Worm (Caenorhabditis elegans): Measurements from ENCODE around the gene K09F6.9.

Gene K09F6.9

DNA sequence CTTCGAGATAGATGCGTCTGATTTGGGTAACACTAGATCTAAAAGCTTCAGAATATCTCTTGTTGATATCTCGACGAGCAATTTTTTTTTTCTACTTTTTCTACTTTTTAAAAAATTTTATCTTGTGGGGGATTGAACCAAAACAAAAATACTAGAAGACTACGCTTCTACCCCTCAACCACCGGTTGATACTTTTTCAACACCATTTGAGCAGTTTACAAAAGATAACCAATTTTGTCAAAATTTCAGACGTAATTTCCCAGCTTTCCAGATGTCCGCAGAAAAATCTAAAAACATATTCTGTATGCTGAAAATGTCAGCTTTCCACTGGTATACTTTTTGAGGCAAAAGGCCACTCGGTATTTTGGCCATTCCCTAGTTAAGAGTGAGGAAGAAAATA is 22.1 kb upstream of the K09F6.9 start (continued):
- no peak for TF ChIP-seq akir-1 (GFP tag; optimal IDR thresholded peaks at IDR 0.05)
- TF ChIP-seq B0261.1 (tag; optimal IDR thresholded peaks at IDR 0.05) = peak; percentile 54
- no peak for TF ChIP-seq die-1 (tag; optimal IDR thresholded peaks at IDR 0.05)
- no peak for TF ChIP-seq Y56A3A.18 (GFP tag; IDR thresholded peaks at IDR 0.05)
- TF ChIP-seq hlh-12 (tag; optimal IDR thresholded peaks at IDR 0.05) = no peak
- peak; percentile 86 for TF ChIP-seq tbp1 (GFP tag; optimal IDR thresholded peaks at IDR 0.05)

DNA sequence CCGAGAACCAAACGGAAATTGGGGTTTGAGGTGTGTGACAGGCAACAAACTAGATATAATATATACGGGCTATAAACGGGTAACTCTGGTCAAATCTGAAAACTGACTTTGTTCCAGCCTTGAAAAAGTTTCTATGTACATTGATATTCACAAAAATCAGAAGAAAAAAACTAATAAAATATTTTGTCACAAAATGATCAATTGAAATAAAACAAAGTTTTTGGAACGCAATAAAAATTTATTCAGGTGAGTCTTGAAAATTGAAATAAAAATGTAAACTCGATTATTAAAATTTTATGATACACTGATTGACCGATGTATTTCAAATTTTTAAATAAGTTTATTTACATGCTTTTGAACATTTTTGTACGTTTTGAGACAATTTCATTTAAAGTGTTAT is 19.8 kb upstream of the K09F6.9 start, which contains the start of gene B0281.6:
Gene B0281.6, minus strand, starts transcription at position 101 of the 400 bp plus-strand sequence.
- no peak for TF ChIP-seq pha-4 (tag; optimal IDR thresholded peaks at IDR 0.05)

DNA sequence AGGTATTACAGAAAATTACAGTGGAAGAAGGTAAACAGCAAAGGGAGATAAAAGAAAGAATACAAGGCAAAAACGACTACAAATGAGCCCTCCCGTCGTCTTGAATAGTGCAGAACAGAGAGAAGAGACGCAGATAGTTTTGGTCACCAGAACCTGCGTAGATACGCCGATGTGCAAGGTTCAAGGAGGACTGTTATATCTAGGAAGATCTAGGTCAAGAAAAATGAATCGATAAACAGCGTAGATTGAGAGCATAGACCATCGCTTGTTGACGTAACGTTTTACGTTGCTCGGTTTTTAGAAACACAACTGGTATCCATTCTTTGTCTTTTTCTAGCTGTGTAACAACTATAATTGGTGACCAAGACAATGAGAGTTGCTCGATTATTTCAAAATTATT is 18.4 kb upstream of the K09F6.9 start, which contains the start of gene B0281.5:
Gene B0281.5, minus strand, starts transcription at position 101 of the 400 bp plus-strand sequence.
- TF ChIP-seq B0019.2 (GFP tag; conservative IDR thresholded peaks at IDR 0.05) (no peak), him-1 (tag; optimal IDR thresholded peaks at IDR 0.05) (no peak)

DNA sequence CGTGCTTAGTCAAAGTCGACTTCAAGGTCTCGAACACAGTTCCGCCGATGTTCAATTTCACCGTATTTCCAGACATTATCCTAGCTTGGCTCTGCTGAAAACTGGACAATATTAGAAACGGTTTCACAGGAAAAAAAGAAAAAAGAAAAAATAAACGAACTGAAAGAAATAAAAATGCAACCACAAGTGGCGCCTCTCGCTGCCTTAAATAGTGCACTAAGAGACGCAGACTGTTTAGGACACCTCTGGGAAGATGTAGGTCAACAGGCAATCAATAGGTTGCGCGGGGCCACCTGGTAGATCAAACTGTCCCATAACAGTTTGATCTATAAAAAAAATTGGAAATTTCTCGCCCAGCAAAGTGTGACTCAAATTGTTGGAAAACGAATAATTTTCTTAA is 16.2 kb upstream of the K09F6.9 start, which contains the start of gene B0281.4:
Gene B0281.4, minus strand, starts transcription at position 101 of the 400 bp plus-strand sequence.
- TF ChIP-seq hsf-1 (GFP tag; IDR thresholded peaks at IDR 0.05) (no peak), ZK185.1 (tag; optimal IDR thresholded peaks at IDR 0.05; ENCODE audit: poor library complexity, severe bottlenecking) (no peak), K11D2.4 (GFP tag; IDR thresholded peaks at IDR 0.05) (no peak), fkh-3 (tag; optimal IDR thresholded peaks at IDR 0.05) (no peak), F55B11.4 (tag; optimal IDR thresholded peaks at IDR 0.05; ENCODE audit: borderline replicate concordance, insufficient read depth) (no peak), nfyb-1 (GFP tag; IDR thresholded peaks at IDR 0.05) (no peak), hmg-20 (GFP tag; IDR thresholded peaks at IDR 0.05) (no peak), F22D6.2 (tag; optimal IDR thresholded peaks at IDR 0.05) (no peak), unc-62 (GFP tag; optimal IDR thresholded peaks at IDR 0.05) (no peak), atf-7 (tag; optimal IDR thresholded peaks at IDR 0.05) (no peak), ccch-3 (GFP tag; optimal IDR thresholded peaks at IDR 0.05) (no peak), ztf-3 (GFP tag; optimal IDR thresholded peaks at IDR 0.05) (no peak), lin-54 (GFP tag; optimal IDR thresholded peaks at IDR 0.05) (no peak), nfya-1 (tag; optimal IDR thresholded peaks at IDR 0.05; ENCODE audit: borderline replicate concordance, insufficient read depth) (no peak), die-1 (tag; optimal IDR thresholded peaks at IDR 0.05) (no peak), lin-40 (tag; optimal IDR thresholded peaks at IDR 0.05) (no peak), snpc-4 (GFP tag; optimal IDR thresholded peaks at IDR 0.05) (no peak), snpc-4 (tag; optimal IDR thresholded peaks at IDR 0.05) (no peak), nhr-80 (tag; optimal IDR thresholded peaks at IDR 0.05) (no peak), hlh-26 (GFP tag; conservative IDR thresholded peaks at IDR 0.05) (no peak)

DNA sequence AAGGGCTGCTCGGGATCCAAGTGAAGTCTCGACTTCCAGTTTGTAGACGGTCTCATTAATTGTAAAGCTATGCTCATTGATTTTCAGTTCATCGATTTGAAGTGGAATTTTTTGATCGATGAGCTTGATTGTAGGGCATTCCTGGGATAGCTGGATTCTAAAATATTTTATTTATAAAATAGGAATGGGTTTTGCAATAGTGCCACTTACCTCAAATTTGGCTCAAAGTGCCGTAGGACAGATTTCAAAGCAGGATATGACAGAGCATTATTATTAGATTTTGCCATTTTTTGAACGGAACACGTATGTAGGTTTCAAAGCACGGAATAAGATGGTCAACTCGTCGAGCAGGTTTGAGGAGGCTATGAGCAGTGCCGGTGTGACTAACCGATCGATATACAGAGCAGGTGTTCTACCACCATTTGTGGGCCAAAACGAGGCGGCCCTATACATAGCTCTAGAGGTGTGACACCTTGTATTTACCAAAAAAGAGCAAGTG is 13.4 kb upstream of the K09F6.9 start, which contains the start of gene fbxc-25:
Gene fbxc-25, minus strand, starts transcription at position 449 of the 499 bp plus-strand sequence.
- TF ChIP-seq hsf-1 (GFP tag; IDR thresholded peaks at IDR 0.05) (no peak), egrh-3 (GFP tag; IDR thresholded peaks at IDR 0.05) (no peak), F52B5.7 (tag; optimal IDR thresholded peaks at IDR 0.05) (no peak), gei-17 (GFP tag; optimal IDR thresholded peaks at IDR 0.05) (no peak), rcor-1 (GFP tag; IDR thresholded peaks at IDR 0.05) (no peak), D2030.7 (GFP tag; IDR thresholded peaks at IDR 0.05) (no peak), unc-62 (GFP tag; optimal IDR thresholded peaks at IDR 0.05) (no peak), K11D2.4 (GFP tag; IDR thresholded peaks at IDR 0.05) (no peak), mcd-1 (GFP tag; IDR thresholded peaks at IDR 0.05) (no peak), lir-1 (GFP tag; conservative IDR thresholded peaks at IDR 0.05) (no peak), ekl-4 (GFP tag; IDR thresholded peaks at IDR 0.05) (no peak), sea-2 (GFP tag; IDR thresholded peaks at IDR 0.05) (no peak), mxl-1 (tag; optimal IDR thresholded peaks at IDR 0.05) (no peak), ccch-3 (GFP tag; optimal IDR thresholded peaks at IDR 0.05) (no peak)
